Worm (Caenorhabditis elegans): Measurements from ENCODE around the gene ZK1098.12.

The ZK1098.12 gene

DNA sequence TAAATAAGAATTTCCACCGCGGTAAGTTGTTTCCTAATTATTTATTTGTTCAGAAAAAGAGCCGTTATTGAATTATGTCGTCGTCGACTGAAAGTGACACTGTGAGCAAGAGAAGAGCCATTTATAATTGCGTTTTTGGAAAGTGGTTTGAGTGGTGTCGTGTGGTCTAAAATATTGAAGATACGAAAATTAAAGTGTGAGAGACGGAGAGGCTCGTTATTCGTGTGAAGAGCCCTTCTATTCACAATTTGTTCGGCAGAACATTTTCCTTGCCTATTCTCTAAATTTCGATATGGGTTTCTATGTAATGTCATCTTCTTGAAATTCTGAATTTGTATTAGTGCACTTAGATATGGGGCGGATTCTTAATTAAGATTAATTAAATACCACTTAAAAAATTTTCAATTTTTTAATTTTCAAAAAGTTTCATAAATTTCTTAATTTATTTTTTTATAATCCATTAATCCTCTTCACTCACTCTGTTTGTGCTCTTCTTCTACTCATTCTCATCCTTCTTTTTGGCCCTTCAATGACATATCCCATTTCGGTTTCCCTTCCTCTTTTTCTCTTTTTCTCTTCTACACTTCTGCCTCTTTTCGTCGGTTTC is 35.1 kb upstream of the ZK1098.12 start (continued):
- TF ChIP-seq nfya-2 (GFP tag; IDR thresholded peaks at IDR 0.05) (no peak), hmg-1.2 (GFP tag; IDR thresholded peaks at IDR 0.05) (peak; percentile 11), ZK185.1 (tag; optimal IDR thresholded peaks at IDR 0.05; ENCODE audit: poor library complexity, severe bottlenecking) (peak; percentile 10), bed-1 (GFP tag; IDR thresholded peaks at IDR 0.05) (no peak), D2030.7 (GFP tag; IDR thresholded peaks at IDR 0.05) (no peak), mel-28 (tag; optimal IDR thresholded peaks at IDR 0.05; ENCODE audit: borderline replicate concordance) (no peak), ceh-58 (GFP tag; IDR thresholded peaks at IDR 0.05) (no peak), Y67H2A.10 (GFP tag; conservative IDR thresholded peaks at IDR 0.05) (no peak), attf-6 (GFP tag; IDR thresholded peaks at IDR 0.05) (no peak), zim-3 (tag; optimal IDR thresholded peaks at IDR 0.05) (no peak), efl-1 (GFP tag; optimal IDR thresholded peaks at IDR 0.05) (no peak), F52B5.7 (tag; optimal IDR thresholded peaks at IDR 0.05) (peak; percentile 73), B0336.3 (GFP tag; IDR thresholded peaks at IDR 0.05) (peak; percentile 65), fkh-3 (tag; optimal IDR thresholded peaks at IDR 0.05) (no peak), let-526 (GFP tag; IDR thresholded peaks at IDR 0.05) (no peak), Y53G8AR.9 (GFP tag; conservative IDR thresholded peaks at IDR 0.05) (peak; percentile 70), aptf-2 (GFP tag; conservative IDR thresholded peaks at IDR 0.05) (no peak), nhr-80 (tag; optimal IDR thresholded peaks at IDR 0.05) (no peak), F37B4.10 (GFP tag; IDR thresholded peaks at IDR 0.05) (0 out of 2 replicates have a peak, but pooled peaks have one; percentile 54), F10E7.11 (tag; optimal IDR thresholded peaks at IDR 0.05) (no peak), cebp-2 (GFP tag; IDR thresholded peaks at IDR 0.05) (no peak), madf-10 (tag; optimal IDR thresholded peaks at IDR 0.05) (peak; percentile 33), dpl-1 (GFP tag; optimal IDR thresholded peaks at IDR 0.05) (no peak), K11D2.4 (GFP tag; IDR thresholded peaks at IDR 0.05) (no peak), B0019.2 (GFP tag; conservative IDR thresholded peaks at IDR 0.05) (0 out of 2 replicates have a peak, but pooled peaks have one; percentile 43), Y56A3A.18 (GFP tag; IDR thresholded peaks at IDR 0.05) (0 out of 2 replicates have a peak, but pooled peaks have one; percentile 16), lin-35 (GFP tag; optimal IDR thresholded peaks at IDR 0.05) (peak in 1 of 3 experiments; percentile 51), die-1 (tag; optimal IDR thresholded peaks at IDR 0.05) (no peak), akir-1 (GFP tag; optimal IDR thresholded peaks at IDR 0.05) (no peak), T26A5.8 (tag; optimal IDR thresholded peaks at IDR 0.05) (no peak), nhr-179 (tag; optimal IDR thresholded peaks at IDR 0.05) (peak; percentile 4), ccch-3 (GFP tag; optimal IDR thresholded peaks at IDR 0.05) (no peak), egl-44 (GFP tag; IDR thresholded peaks at IDR 0.05) (no peak), nhr-90 (tag; optimal IDR thresholded peaks at IDR 0.05) (no peak), hlh-12 (tag; optimal IDR thresholded peaks at IDR 0.05) (no peak), snpc-1.1 (tag; optimal IDR thresholded peaks at IDR 0.05; ENCODE audit: insufficient read depth) (no peak), ceh-100 (GFP tag; IDR thresholded peaks at IDR 0.05) (0 out of 2 replicates have a peak, but pooled peaks have one; percentile 12), zfh-2 (GFP tag; conservative IDR thresholded peaks at IDR 0.05) (no peak), egl-18 (GFP tag; IDR thresholded peaks at IDR 0.05) (no peak), unc-62 (GFP tag; optimal IDR thresholded peaks at IDR 0.05) (no peak), tbx-9 (tag; optimal IDR thresholded peaks at IDR 0.05; ENCODE audit: borderline replicate concordance) (no peak), pbrm-1 (GFP tag; IDR thresholded peaks at IDR 0.05) (peak; percentile 60; the same call in 1 of the 2 replicates), snpc-4 (GFP tag; optimal IDR thresholded peaks at IDR 0.05) (no peak), snpc-4 (tag; optimal IDR thresholded peaks at IDR 0.05) (peak in 1 of 4 experiments; percentile 57), nhr-27 (tag; optimal IDR thresholded peaks at IDR 0.05) (peak; percentile 65), athp-1 (tag; optimal IDR thresholded peaks at IDR 0.05) (peak; percentile 7), atf-7 (tag; optimal IDR thresholded peaks at IDR 0.05) (peak; percentile 51), snpc-3.4 (tag; optimal IDR thresholded peaks at IDR 0.05) (no peak), K12H6.12 (tag; optimal IDR thresholded peaks at IDR 0.05) (peak; percentile 12)

All from whole organism, young adult.